Worm (Caenorhabditis elegans): Measurements from ENCODE around the gene srh-15.

The srh-15 gene

ce11 chrV:13317911-13318502 lies 2.8 kb upstream of the srh-15 start, which contains the start of the genes col-161 and srh-18:
Gene col-161 (minus strand): TSS chrV:13318011.
Gene srh-18 (plus strand): TSS chrV:13318452.
- no peak for TF ChIP-seq ceh-36 (tag; optimal IDR thresholded peaks at IDR 0.05)
- no peak for TF ChIP-seq hmg-4 (GFP tag; optimal IDR thresholded peaks at IDR 0.05)
- TF ChIP-seq sea-1 (GFP tag; conservative IDR thresholded peaks at IDR 0.05) = no peak
- TF ChIP-seq aly-1 (tag; optimal IDR thresholded peaks at IDR 0.05) = no peak
- no peak for TF ChIP-seq tbx-37 (GFP tag; conservative IDR thresholded peaks at IDR 0.05)
- TF ChIP-seq ama-1 (optimal IDR thresholded peaks at IDR 0.05) = no peak
- TF ChIP-seq tbx-11 (GFP tag; IDR thresholded peaks at IDR 0.05) = no peak
- no peak for TF ChIP-seq hmbx-1 (tag; optimal IDR thresholded peaks at IDR 0.05)
- TF ChIP-seq B0310.2 (tag; optimal IDR thresholded peaks at IDR 0.05) = no peak
- TF ChIP-seq pes-1 (GFP tag; IDR thresholded peaks at IDR 0.05) = no peak
- TF ChIP-seq ets-7 (tag; optimal IDR thresholded peaks at IDR 0.05) = no peak
- no peak for TF ChIP-seq scrt-1 (GFP tag; IDR thresholded peaks at IDR 0.05)

ce11 chrV:13324933-13325760 lies 4.4 kb downstream of the srh-15 start, which contains the start of gene C50B6.7:
Gene C50B6.7 (minus strand): TSS chrV:13324983.
- no peak for TF ChIP-seq F13C5.2 (tag; optimal IDR thresholded peaks at IDR 0.05)
- TF ChIP-seq sea-1 (GFP tag; conservative IDR thresholded peaks at IDR 0.05) = no peak
- no peak for TF ChIP-seq hmbx-1 (tag; optimal IDR thresholded peaks at IDR 0.05)
- TF ChIP-seq tbx-11 (GFP tag; IDR thresholded peaks at IDR 0.05) = no peak
- no peak for TF ChIP-seq ceh-13 (GFP tag; optimal IDR thresholded peaks at IDR 0.05)
- TF ChIP-seq flt-1 (GFP tag; IDR thresholded peaks at IDR 0.05) = no peak
- no peak for TF ChIP-seq tbx-37 (GFP tag; conservative IDR thresholded peaks at IDR 0.05)
- TF ChIP-seq pes-1 (GFP tag; IDR thresholded peaks at IDR 0.05) = no peak
- TF ChIP-seq hmg-4 (GFP tag; optimal IDR thresholded peaks at IDR 0.05) = no peak

- TF ChIP-seq ceh-36 (tag; optimal IDR thresholded peaks at IDR 0.05) (no peak), tbx-11 (GFP tag; IDR thresholded peaks at IDR 0.05) (no peak), scrt-1 (GFP tag; IDR thresholded peaks at IDR 0.05) (no peak), ets-7 (tag; optimal IDR thresholded peaks at IDR 0.05) (no peak), sea-1 (GFP tag; conservative IDR thresholded peaks at IDR 0.05) (no peak), aly-1 (tag; optimal IDR thresholded peaks at IDR 0.05) (no peak), B0310.2 (tag; optimal IDR thresholded peaks at IDR 0.05) (no peak), hnd-1 (tag; optimal IDR thresholded peaks at IDR 0.05) (no peak), F13C5.2 (tag; optimal IDR thresholded peaks at IDR 0.05) (no peak), tbx-37 (GFP tag; conservative IDR thresholded peaks at IDR 0.05) (no peak)
Measured at ce11 chrV:13327463-13327862, 6.7 kb downstream of the srh-15 start, which contains the start of gene str-37. Gene str-37 (plus strand): TSS chrV:13327763.

- TF ChIP-seq scrt-1 (GFP tag; IDR thresholded peaks at IDR 0.05) = no peak
- TF ChIP-seq tbx-37 (GFP tag; conservative IDR thresholded peaks at IDR 0.05) = no peak
- no peak for TF ChIP-seq F13C5.2 (tag; optimal IDR thresholded peaks at IDR 0.05)
- no peak for TF ChIP-seq ets-7 (tag; optimal IDR thresholded peaks at IDR 0.05)
Measured at ce11 chrV:13330919-13331318, 10.1 kb downstream of the srh-15 start, which contains the start of gene nhr-129. Gene nhr-129 (minus strand): TSS chrV:13331019.

ce11 chrV:13333386-13334180 lies 12.8 kb downstream of the srh-15 start, which contains the start of gene nhr-168:
Gene nhr-168 (minus strand): TSS chrV:13333871.
- no peak for TF ChIP-seq F13C5.2 (tag; optimal IDR thresholded peaks at IDR 0.05)
- TF ChIP-seq hmg-4 (GFP tag; optimal IDR thresholded peaks at IDR 0.05) = no peak
- TF ChIP-seq tra-4 (tag; optimal IDR thresholded peaks at IDR 0.05) = no peak
- no peak for TF ChIP-seq hnd-1 (tag; optimal IDR thresholded peaks at IDR 0.05)
- no peak for TF ChIP-seq sea-1 (GFP tag; conservative IDR thresholded peaks at IDR 0.05)
- TF ChIP-seq hmbx-1 (tag; optimal IDR thresholded peaks at IDR 0.05) = no peak
- TF ChIP-seq pes-1 (GFP tag; IDR thresholded peaks at IDR 0.05) = no peak
- TF ChIP-seq tbx-37 (GFP tag; conservative IDR thresholded peaks at IDR 0.05) = no peak
- no peak for TF ChIP-seq ceh-36 (tag; optimal IDR thresholded peaks at IDR 0.05)
- no peak for TF ChIP-seq ama-1 (optimal IDR thresholded peaks at IDR 0.05)
- TF ChIP-seq aly-1 (tag; optimal IDR thresholded peaks at IDR 0.05) = no peak
- TF ChIP-seq ets-7 (tag; optimal IDR thresholded peaks at IDR 0.05) = no peak
- no peak for TF ChIP-seq flt-1 (GFP tag; IDR thresholded peaks at IDR 0.05)
- no peak for TF ChIP-seq B0310.2 (tag; optimal IDR thresholded peaks at IDR 0.05)

ce11 chrV:13334447-13334846 lies 13.7 kb downstream of the srh-15 start:
- TF ChIP-seq ceh-13 (GFP tag; optimal IDR thresholded peaks at IDR 0.05) (no peak), hnd-1 (tag; optimal IDR thresholded peaks at IDR 0.05) (no peak), tbx-11 (GFP tag; IDR thresholded peaks at IDR 0.05) (no peak), F13C5.2 (tag; optimal IDR thresholded peaks at IDR 0.05) (no peak), ceh-36 (tag; optimal IDR thresholded peaks at IDR 0.05) (no peak), flt-1 (GFP tag; IDR thresholded peaks at IDR 0.05) (no peak), aly-1 (tag; optimal IDR thresholded peaks at IDR 0.05) (no peak), sea-1 (GFP tag; conservative IDR thresholded peaks at IDR 0.05) (no peak), ama-1 (optimal IDR thresholded peaks at IDR 0.05) (no peak), hmbx-1 (tag; optimal IDR thresholded peaks at IDR 0.05) (no peak), ets-7 (tag; optimal IDR thresholded peaks at IDR 0.05) (no peak), pes-1 (GFP tag; IDR thresholded peaks at IDR 0.05) (no peak), tra-4 (tag; optimal IDR thresholded peaks at IDR 0.05) (no peak), scrt-1 (GFP tag; IDR thresholded peaks at IDR 0.05) (no peak), B0310.2 (tag; optimal IDR thresholded peaks at IDR 0.05) (no peak), tbx-37 (GFP tag; conservative IDR thresholded peaks at IDR 0.05) (no peak)
